Fruit fly (Drosophila melanogaster) whole organism, pupa: ENCODE measurements around the gene CG18473.

ENCODE experiments used
- CG10348 ChIP-seq: fragments of 200-800 bp; sonication (Bioruptor generic); IDR thresholded peaks from 2 replicates; pipeline ENCODE4 v1.3.6; 2022; ENCODE audit warnings: missing biosample characterization, missing genetic modification characterization
- CG12605 ChIP-seq: fragments of 200-800 bp; sonication (Bioruptor generic); IDR thresholded peaks from 2 replicates; pipeline ENCODE4 v1.3.6; 2022; ENCODE audit warnings: missing biosample characterization, missing genetic modification characterization
- CG13204 ChIP-seq: fragments of 200-800 bp; sonication (Bioruptor generic); optimal IDR thresholded peaks from 2 replicates; lab custom pipeline; 2018; ENCODE audit warnings: missing biosample characterization, mild to moderate bottlenecking, missing genetic modification characterization, moderate library complexity
- CG14655 ChIP-seq: fragments of 200-800 bp; sonication (Bioruptor generic); optimal IDR thresholded peaks from 3 replicates; lab custom pipeline; 2017; ENCODE audit warnings: mild to moderate bottlenecking, missing biosample characterization, missing genetic modification reagents, missing genetic modification characterization
- CG15710 ChIP-seq: fragments of 200-800 bp; sonication (Bioruptor generic); optimal IDR thresholded peaks from 2 replicates; lab custom pipeline; 2018; ENCODE audit warnings: missing biosample characterization, mild to moderate bottlenecking, missing genetic modification characterization, moderate library complexity
- CG17806 ChIP-seq: fragments of 200-800 bp; sonication (Bioruptor generic); optimal IDR thresholded peaks from 2 replicates; lab custom pipeline; 2018; ENCODE audit warnings: missing biosample characterization, mild to moderate bottlenecking, missing genetic modification characterization, moderate library complexity
- CG32121 ChIP-seq: fragments of 200-800 bp; sonication (Bioruptor generic); IDR thresholded peaks from 2 replicates; pipeline ENCODE4 v1.3.6; 2022; ENCODE audit warnings: missing biosample characterization, missing genetic modification characterization
- CG34367 ChIP-seq: fragments of 200-800 bp; sonication (Bioruptor generic); optimal IDR thresholded peaks from 2 replicates; lab custom pipeline; 2018; ENCODE audit warnings: missing biosample characterization, mild to moderate bottlenecking, missing genetic modification characterization
- CG4496 ChIP-seq: fragments of 200-800 bp; sonication (Bioruptor generic); IDR thresholded peaks from 3 replicates; pipeline ENCODE4 v1.3.6; 2022; ENCODE audit warnings: missing biosample characterization, missing genetic modification characterization
- CG8159 ChIP-seq: fragments of 200-800 bp; sonication (Bioruptor generic); optimal IDR thresholded peaks from 3 replicates; lab custom pipeline; 2018; ENCODE audit warnings: missing biosample characterization, mild to moderate bottlenecking, missing genetic modification characterization, moderate library complexity
- CG8301 ChIP-seq: fragments of 200-800 bp; sonication (Bioruptor generic); optimal IDR thresholded peaks from 2 replicates; lab custom pipeline; 2018; ENCODE audit warnings: missing biosample characterization, mild to moderate bottlenecking, missing genetic modification characterization
- CG9948 ChIP-seq: fragments of 200-800 bp; sonication (Bioruptor generic); optimal IDR thresholded peaks from 2 replicates; lab custom pipeline; 2018; ENCODE audit warnings: missing biosample characterization, mild to moderate bottlenecking, missing genetic modification characterization, moderate library complexity
- D1 ChIP-seq: fragments of 200-800 bp; sonication (Bioruptor generic); optimal IDR thresholded peaks from 2 replicates; lab custom pipeline; 2018; ENCODE audit warnings: missing biosample characterization, mild to moderate bottlenecking, missing genetic modification characterization, moderate library complexity
- EcR ChIP-seq: fragments of 200-800 bp; sonication (Bioruptor generic); optimal IDR thresholded peaks from 3 replicates; lab custom pipeline; 2019; ENCODE audit warnings: missing biosample characterization, missing genetic modification characterization, mild to moderate bottlenecking, moderate library complexity, missing genetic modification reagents
- Ets98B ChIP-seq: fragments of 200-800 bp; sonication (Bioruptor generic); IDR thresholded peaks from 2 replicates; pipeline ENCODE4 v1.3.6; 2022; ENCODE audit warnings: missing biosample characterization, missing genetic modification characterization
- Pif1A ChIP-seq: fragments of 200-800 bp; sonication (Bioruptor generic); optimal IDR thresholded peaks from 3 replicates; lab custom pipeline; 2016; ENCODE audit warnings: missing biosample characterization, missing genetic modification characterization
- Pif1B ChIP-seq: fragments of 200-800 bp; sonication (Bioruptor generic); optimal IDR thresholded peaks from 3 replicates; lab custom pipeline; 2016; ENCODE audit warnings: missing biosample characterization, missing genetic modification characterization
- Snoo ChIP-seq: fragments of 200-800 bp; sonication (Bioruptor generic); optimal IDR thresholded peaks from 3 replicates; lab custom pipeline; 2017; ENCODE audit warnings: missing biosample characterization, mild to moderate bottlenecking, missing genetic modification characterization, inconsistent platforms
- fd96Ca ChIP-seq: fragments of 200-800 bp; sonication (Bioruptor generic); IDR thresholded peaks from 3 replicates; pipeline ENCODE4 v1.3.6; 2022; ENCODE audit warnings: missing biosample characterization, missing genetic modification characterization
- gl ChIP-seq: fragments of 200-800 bp; sonication (Bioruptor generic); optimal IDR thresholded peaks from 2 replicates; lab custom pipeline; 2018; ENCODE audit warnings: missing biosample characterization, mild to moderate bottlenecking, missing genetic modification characterization
- rn ChIP-seq: fragments of 200-800 bp; sonication (Bioruptor generic); IDR thresholded peaks from 2 replicates; pipeline ENCODE4 v1.3.6; 2022; ENCODE audit warnings: missing biosample characterization, missing genetic modification characterization

CG18473 gene

dm6 chr3R:9393542-9394025 lies 30.5 kb downstream of the CG18473 start:
- peak; percentile 96 for TF ChIP-seq CG8159 (tag; lab: Kevin White, UChicago)
- peak; percentile 93 for TF ChIP-seq CG13204 (GFP tag; lab: Kevin White, UChicago)
- peak; percentile 95 for TF ChIP-seq Pif1B (GFP tag; lab: Kevin White, UChicago)
- TF ChIP-seq CG10348 (GFP tag; lab: Robert Waterston, UW), result peak; percentile 58
- peak; percentile 97 for TF ChIP-seq CG15710 (tag; lab: Kevin White, UChicago)
- peak; percentile 92 for TF ChIP-seq Snoo (tag; lab: Kevin White, UChicago)
- peak; percentile 99 for TF ChIP-seq CG14655
- TF ChIP-seq CG8301 (tag; lab: Kevin White, UChicago), result peak; percentile 99
- TF ChIP-seq EcR (GFP tag; lab: Kevin White, UChicago), result peak; percentile 73
- peak; percentile 97 for TF ChIP-seq fd96Ca
- peak; percentile 97 for TF ChIP-seq CG12605 (GFP tag; lab: Robert Waterston, UW)
- peak; percentile 89 for TF ChIP-seq D1 (tag; lab: Kevin White, UChicago)
- peak; percentile 87 for TF ChIP-seq rn (GFP tag; lab: Robert Waterston, UW)
- peak; percentile 98 for TF ChIP-seq CG4496 (GFP tag; lab: Robert Waterston, UW)
- peak; percentile 95 for TF ChIP-seq Ets98B
- peak; percentile 97 for TF ChIP-seq CG34367
- TF ChIP-seq Pif1A (GFP tag; lab: Kevin White, UChicago), result peak; percentile 95
- TF ChIP-seq CG32121, result peak; percentile 90
- peak; percentile 97 for TF ChIP-seq CG17806 (tag; lab: Kevin White, UChicago)
- TF ChIP-seq CG9948 (tag; lab: Kevin White, UChicago), result peak; percentile 97
- peak; percentile 95 for TF ChIP-seq gl (tag; lab: Kevin White, UChicago)

dm6 chr3R:9394385-9395042 lies 31.4 kb downstream of the CG18473 start, which contains the start of gene FER:
Gene FER, minus strand, starts transcription at chr3R:9394546.
- TF ChIP-seq gl (tag; lab: Kevin White, UChicago) (peak; percentile 17), fd96Ca (peak; percentile 37; the same call in 1 of the 3 replicates), rn (GFP tag; lab: Robert Waterston, UW) (no peak), D1 (tag; lab: Kevin White, UChicago) (no peak), Ets98B (peak; percentile 47; the same call in 1 of the 2 replicates), CG15710 (tag; lab: Kevin White, UChicago) (peak; percentile 11), CG32121 (peak; percentile 52), Snoo (tag; lab: Kevin White, UChicago) (no peak), Pif1B (GFP tag; lab: Kevin White, UChicago) (peak; percentile 70), CG4496 (GFP tag; lab: Robert Waterston, UW) (peak; percentile 78; the same call in 2 of the 3 replicates), CG8301 (tag; lab: Kevin White, UChicago) (no peak), CG14655 (no peak), CG34367 (peak; percentile 2), CG8159 (tag; lab: Kevin White, UChicago) (no peak), CG12605 (GFP tag; lab: Robert Waterston, UW) (peak; percentile 69), CG9948 (tag; lab: Kevin White, UChicago) (no peak), CG13204 (GFP tag; lab: Kevin White, UChicago) (peak; percentile 31), CG17806 (tag; lab: Kevin White, UChicago) (peak; percentile 22), CG10348 (GFP tag; lab: Robert Waterston, UW) (no peak), EcR (GFP tag; lab: Kevin White, UChicago) (peak; percentile 41), Pif1A (GFP tag; lab: Kevin White, UChicago) (peak; percentile 47)
- TF ChIP-seq, all 21 proteins: peak for 13

dm6 chr3R:9395998-9396397 lies 32.9 kb downstream of the CG18473 start:
- TF ChIP-seq CG17806 (tag; lab: Kevin White, UChicago), result no peak
- no peak for TF ChIP-seq CG10348 (GFP tag; lab: Robert Waterston, UW)
- no peak for TF ChIP-seq Snoo (tag; lab: Kevin White, UChicago)
- no peak for TF ChIP-seq CG4496 (GFP tag; lab: Robert Waterston, UW)
- no peak for TF ChIP-seq rn (GFP tag; lab: Robert Waterston, UW)
- no peak for TF ChIP-seq CG14655
- no peak for TF ChIP-seq CG13204 (GFP tag; lab: Kevin White, UChicago)
- TF ChIP-seq CG15710 (tag; lab: Kevin White, UChicago), result no peak
- no peak for TF ChIP-seq CG8301 (tag; lab: Kevin White, UChicago)
- TF ChIP-seq EcR (GFP tag; lab: Kevin White, UChicago), result no peak
- TF ChIP-seq Pif1A (GFP tag; lab: Kevin White, UChicago), result no peak
- no peak for TF ChIP-seq CG34367
- no peak for TF ChIP-seq CG12605 (GFP tag; lab: Robert Waterston, UW)
- TF ChIP-seq Pif1B (GFP tag; lab: Kevin White, UChicago), result no peak
- TF ChIP-seq Ets98B, result no peak
- TF ChIP-seq CG9948 (tag; lab: Kevin White, UChicago), result no peak

- TF ChIP-seq Snoo (tag; lab: Kevin White, UChicago) (no peak), CG32121 (no peak), Pif1B (GFP tag; lab: Kevin White, UChicago) (no peak), CG12605 (GFP tag; lab: Robert Waterston, UW) (no peak), CG17806 (tag; lab: Kevin White, UChicago) (no peak), CG10348 (GFP tag; lab: Robert Waterston, UW) (no peak), CG8301 (tag; lab: Kevin White, UChicago) (no peak), Ets98B (no peak), CG13204 (GFP tag; lab: Kevin White, UChicago) (no peak), gl (tag; lab: Kevin White, UChicago) (no peak), D1 (tag; lab: Kevin White, UChicago) (no peak)
Measured at dm6 chr3R:9397890-9398289, 34.8 kb downstream of the CG18473 start, which contains the start of gene Or85f. Gene Or85f, plus strand, starts transcription at chr3R:9398190.

- TF ChIP-seq CG15710 (tag; lab: Kevin White, UChicago), result no peak
- no peak for TF ChIP-seq gl (tag; lab: Kevin White, UChicago)
- no peak for TF ChIP-seq CG17806 (tag; lab: Kevin White, UChicago)
- no peak for TF ChIP-seq CG8301 (tag; lab: Kevin White, UChicago)
- TF ChIP-seq Snoo (tag; lab: Kevin White, UChicago), result no peak
- TF ChIP-seq D1 (tag; lab: Kevin White, UChicago), result no peak
- TF ChIP-seq CG12605 (GFP tag; lab: Robert Waterston, UW), result no peak
Measured at dm6 chr3R:9399074-9399473, 36.0 kb downstream of the CG18473 start.
